Worm (Caenorhabditis elegans): ENCODE data around the gene K09E9.4.

DNA sequence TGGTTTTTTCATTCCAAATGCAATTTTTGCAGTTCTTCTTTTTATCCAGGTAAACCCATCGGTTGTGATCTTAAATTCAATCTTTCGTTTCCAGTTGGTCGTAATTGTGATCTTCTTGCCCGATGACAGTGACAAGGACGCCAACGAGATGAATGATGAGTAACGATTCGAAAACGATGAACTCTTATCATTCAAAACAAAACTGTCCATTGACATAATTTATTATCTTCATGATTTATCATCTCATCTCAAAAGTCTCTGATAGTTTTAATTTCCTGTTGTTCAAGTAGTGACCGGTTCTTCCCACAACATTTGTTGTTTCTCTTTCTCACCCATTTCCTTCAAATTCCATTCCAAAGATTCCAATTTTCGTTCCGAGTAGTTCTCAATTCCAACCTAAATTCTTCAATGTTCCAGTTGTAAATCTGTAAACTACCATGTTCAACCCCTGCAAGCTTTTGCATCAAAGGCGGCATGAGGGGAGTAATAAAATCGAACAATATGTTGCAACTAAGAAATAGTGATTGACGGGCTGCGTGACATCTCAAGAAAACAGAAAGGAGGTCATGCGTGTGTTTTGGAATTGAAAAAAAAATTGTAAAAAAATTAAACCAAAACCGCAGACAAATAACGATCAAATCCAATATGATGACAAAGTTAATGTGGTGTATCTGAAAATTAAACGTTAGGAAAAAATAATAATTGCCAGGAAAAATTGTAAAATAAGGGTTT lies 4.0 kb downstream of the K09E9.4 start:
- no peak for TF ChIP-seq C17E4.6 (GFP tag; IDR thresholded peaks at IDR 0.05)
- TF ChIP-seq bed-2 (GFP tag; IDR thresholded peaks at IDR 0.05), result no peak
- no peak for TF ChIP-seq ztf-28 (GFP tag; IDR thresholded peaks at IDR 0.05)
- TF ChIP-seq ZK185.1 (tag; optimal IDR thresholded peaks at IDR 0.05; ENCODE audit: poor library complexity, severe bottlenecking), result no peak
- TF ChIP-seq hsf-1 (GFP tag; IDR thresholded peaks at IDR 0.05), result no peak
- no peak for TF ChIP-seq unc-62 (GFP tag; optimal IDR thresholded peaks at IDR 0.05)
- no peak for TF ChIP-seq attf-5 (GFP tag; optimal IDR thresholded peaks at IDR 0.05)
- TF ChIP-seq ztf-22 (GFP tag; optimal IDR thresholded peaks at IDR 0.05), result no peak
